Worm (Caenorhabditis elegans) whole organism, L4 larva: ENCODE data around the gene ins-7.

ENCODE experiments used
- R02D3.7 ChIP-seq: fragments of 150-350 bp; sonication (generic microtip); optimal IDR thresholded peaks from 3 replicates; lab custom pipeline; 2014; ENCODE audit warnings: missing biosample characterization, missing genetic modification characterization
- aly-2 ChIP-seq: sonication (generic microtip); optimal IDR thresholded peaks from 2 replicates; lab custom pipeline; 2018; ENCODE audit warnings: missing biosample characterization, missing genetic modification characterization
- ceh-82 ChIP-seq: sonication (generic microtip); optimal IDR thresholded peaks from 2 replicates; lab custom pipeline; 2017; ENCODE audit warnings: missing biosample characterization, missing genetic modification characterization
- hif-1 ChIP-seq, 2 experiments: sonication (generic microtip); optimal IDR thresholded peaks; 2 replicates each; lab custom pipeline; 2016 to 2017; ENCODE audit warnings: missing compliant biosample characterization in 2 of 2, missing genetic modification characterization in 2 of 2, missing genetic modification reagents in 2 of 2, missing genotype in 2 of 2, mild to moderate bottlenecking in 1 of 2
- nhr-6 ChIP-seq: fragments of 150-350 bp; optimal IDR thresholded peaks from 2 replicates; lab custom pipeline; 2014; ENCODE audit warnings: missing biosample characterization, missing genetic modification characterization
- sdz-12 ChIP-seq: fragments of 200-800 bp; sonication (Bioruptor generic); optimal IDR thresholded peaks from 2 replicates; lab custom pipeline; 2018; ENCODE audit warnings: mild to moderate bottlenecking, missing genetic modification characterization, missing compliant biosample characterization
- skn-1 ChIP-seq: fragments of 150-350 bp; optimal IDR thresholded peaks from 2 replicates; lab custom pipeline; 2014; ENCODE audit warnings: missing biosample characterization, missing genetic modification characterization
- spr-3 ChIP-seq: fragments of 200-800 bp; sonication (Bioruptor generic); optimal IDR thresholded peaks from 2 replicates; lab custom pipeline; 2018; ENCODE audit warnings: mild to moderate bottlenecking, missing genetic modification characterization, missing compliant biosample characterization
- tra-1 ChIP-seq: fragments of 200-800 bp; sonication (Bioruptor generic); IDR thresholded peaks from 2 replicates; pipeline ENCODE4 v1.3.6; 2022; ENCODE audit warnings: missing genetic modification reagents, missing genetic modification characterization, missing compliant biosample characterization
- ztf-11 ChIP-seq: fragments of 150-350 bp; optimal IDR thresholded peaks from 2 replicates; lab custom pipeline; 2014; ENCODE audit warnings: missing biosample characterization, missing genetic modification characterization

ce11 chrIV:9653184-9653583 is 29.5 kb downstream of the ins-7 start, which contains the start of gene F58G6.3:
- TF ChIP-seq aly-2: no peak
- TF ChIP-seq nhr-6: no peak
- TF ChIP-seq sdz-12 (GFP tag; lab: Kevin White, UChicago): no peak
- TF ChIP-seq tra-1: no peak
- no peak for TF ChIP-seq skn-1 (tag; lab: Kevin White, UChicago)
- TF ChIP-seq spr-3 (GFP tag; lab: Kevin White, UChicago): no peak
- TF ChIP-seq R02D3.7 (tag; lab: Kevin White, UChicago): no peak
- TF ChIP-seq ztf-11: no peak
- TF ChIP-seq hif-1 (tag; optimal IDR thresholded peaks at IDR 0.05; lab: Kevin White, UChicago): no peak
- no peak for TF ChIP-seq ceh-82 (tag; lab: Kevin White, UChicago)
